Fruit fly (Drosophila melanogaster) S2 (cell line): Measurements from ENCODE around the gene CG4743.

Source experiments
- CG8478 ChIP-seq: fragments of >200 bp; optimal IDR thresholded peaks from 2 replicates; lab custom pipeline; 2018
- CTCF ChIP-seq, 2 experiments: fragments of >200 bp; optimal IDR thresholded peaks; 2 replicates each; lab custom pipeline; 2018

dm6 chr3R:25638961-25639360, 41.4 kb downstream of the CG4743 start:
- TF ChIP-seq CG8478 (lab: Kevin White, UChicago) (no peak), CTCF (optimal IDR thresholded peaks at IDR 0.05; lab: Kevin White, UChicago) (no peak)
